Fruit fly (Drosophila melanogaster) Kc167 (cell line): Measurements from ENCODE around the gene Oscillin.

Source experiments
- Myc ChIP-seq: fragments of >200 bp; optimal IDR thresholded peaks from 2 replicates; lab custom pipeline; 2017; ENCODE audit warnings: missing external identifiers
- Sin3A ChIP-seq: fragments of >200 bp; optimal IDR thresholded peaks from 2 replicates; lab custom pipeline; 2018; ENCODE audit warnings: missing external identifiers
- insv ChIP-seq: fragments of >200 bp; optimal IDR thresholded peaks from 3 replicates; lab custom pipeline; 2018; ENCODE audit warnings: missing external identifiers
- psq ChIP-seq: fragments of >200 bp; optimal IDR thresholded peaks from 2 replicates; lab custom pipeline; 2017; ENCODE audit warnings: missing external identifiers

DNA sequence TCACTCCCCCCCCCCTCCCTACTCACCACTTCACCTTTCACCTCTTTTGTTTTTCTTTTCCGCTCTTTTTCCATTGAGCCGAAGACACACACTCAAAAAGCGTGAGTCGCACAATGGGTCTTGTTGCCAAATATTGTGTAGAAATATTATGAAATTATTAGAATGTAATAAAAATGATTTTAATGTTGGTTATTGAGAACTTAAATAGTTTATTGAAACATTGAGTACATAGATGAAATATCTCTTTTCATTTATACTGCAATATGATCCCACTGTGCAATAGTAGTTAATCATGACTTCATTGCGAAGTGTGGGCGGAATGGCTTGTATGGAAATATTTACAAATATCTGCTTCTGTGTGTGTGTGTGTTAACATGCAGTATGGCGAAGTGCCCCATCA, 20.2 kb downstream of the Oscillin start:
- TF ChIP-seq insv (no peak), Sin3A (lab: Kevin White, UChicago) (no peak), psq (lab: Kevin White, UChicago) (no peak), Myc (lab: Kevin White, UChicago) (no peak)
